Worm (Caenorhabditis elegans) whole organism, L4/young adult: Measurements from ENCODE around the gene ddi-1.

Experiments
- W03F9.2 ChIP-seq: fragments of 150-350 bp; optimal IDR thresholded peaks from 2 replicates; lab custom pipeline; 2014; ENCODE audit warnings: missing biosample characterization, missing genetic modification characterization
- dao-5 ChIP-seq: sonication (generic microtip); optimal IDR thresholded peaks from 2 replicates; lab custom pipeline; 2016; ENCODE audit warnings: missing genotype, missing genetic modification characterization, moderate library complexity, missing compliant biosample characterization
- him-1 ChIP-seq: sonication (generic microtip); optimal IDR thresholded peaks from 2 replicates; lab custom pipeline; 2016; ENCODE audit warnings: missing genotype, missing genetic modification reagents, missing genetic modification characterization, missing compliant biosample characterization

The ddi-1 gene

ce11 chrIV:6555388-6556330 lies 33.0 kb downstream of the ddi-1 start, which contains the start of gene paqr-1:
Gene paqr-1 (minus strand): TSS chrIV:6555438.
- TF ChIP-seq dao-5 (tag; lab: Kevin White, UChicago): no peak
- no peak for TF ChIP-seq him-1
- no peak for TF ChIP-seq W03F9.2

- peak; percentile 45 for TF ChIP-seq him-1
- peak; percentile 9 for TF ChIP-seq dao-5 (tag; lab: Kevin White, UChicago)
- TF ChIP-seq W03F9.2: peak; percentile 19
Observed at ce11 chrIV:6556624-6557368, 34.1 kb downstream of the ddi-1 start, which contains the start of gene try-3. Gene try-3 (plus strand): TSS chrIV:6557155.

ce11 chrIV:6560434-6560833 lies 37.8 kb downstream of the ddi-1 start, which contains the start of gene best-9:
Gene best-9 (plus strand): TSS chrIV:6560734.
- no peak for TF ChIP-seq him-1
- no peak for TF ChIP-seq dao-5 (tag; lab: Kevin White, UChicago)
- TF ChIP-seq W03F9.2: no peak

- TF ChIP-seq dao-5 (tag; lab: Kevin White, UChicago): no peak
- no peak for TF ChIP-seq him-1
- TF ChIP-seq W03F9.2: no peak
Observed at ce11 chrIV:6562039-6562438, 39.4 kb downstream of the ddi-1 start.

ce11 chrIV:6565605-6566004 lies 42.9 kb downstream of the ddi-1 start:
- no peak for TF ChIP-seq W03F9.2
- TF ChIP-seq him-1: no peak
- no peak for TF ChIP-seq dao-5 (tag; lab: Kevin White, UChicago)

ce11 chrIV:6572238-6572637 lies 49.6 kb downstream of the ddi-1 start, which contains the start of gene bicd-1:
Gene bicd-1 (minus strand): TSS chrIV:6572338.
- no peak for TF ChIP-seq dao-5 (tag; lab: Kevin White, UChicago)

- TF ChIP-seq dao-5 (tag; lab: Kevin White, UChicago): no peak
- no peak for TF ChIP-seq him-1
- no peak for TF ChIP-seq W03F9.2
Observed at ce11 chrIV:6572655-6573054, 50.0 kb downstream of the ddi-1 start.
